Worm (Caenorhabditis elegans) whole organism, early embryonic: ENCODE data around the gene nspc-17.
"Not testable (repeated sequence)": the region's sequence is repeated elsewhere in the genome, so short reads cannot be mapped to it uniquely, and the experiment has no call there.

Experiments used
- B0310.2 ChIP-seq: sonication (generic microtip); optimal IDR thresholded peaks from 2 replicates; lab custom pipeline; 2016; ENCODE audit warnings: mild to moderate bottlenecking, missing genetic modification characterization, missing compliant biosample characterization
- F13C5.2 ChIP-seq: sonication (generic microtip); optimal IDR thresholded peaks from 2 replicates; lab custom pipeline; 2017; ENCODE audit warnings: mild to moderate bottlenecking, missing genetic modification characterization, inconsistent platforms, missing compliant biosample characterization
- aly-1 ChIP-seq: sonication (generic microtip); optimal IDR thresholded peaks from 2 replicates; lab custom pipeline; 2016; ENCODE audit warnings: missing genetic modification characterization, missing compliant biosample characterization
- ama-1 ChIP-seq: fragments of 150-350 bp; optimal IDR thresholded peaks from 2 replicates; lab custom pipeline; 2014
- ceh-13 ChIP-seq: fragments of 200-800 bp; sonication (Bioruptor generic); optimal IDR thresholded peaks from 2 replicates; lab custom pipeline; 2018; ENCODE audit warnings: mild to moderate bottlenecking, missing genetic modification characterization, missing compliant biosample characterization
- ceh-36 ChIP-seq: sonication (generic microtip); optimal IDR thresholded peaks from 2 replicates; lab custom pipeline; 2016; ENCODE audit warnings: missing genetic modification characterization, inconsistent platforms, missing compliant biosample characterization
- ets-7 ChIP-seq: sonication (generic microtip); optimal IDR thresholded peaks from 2 replicates; lab custom pipeline; 2016; ENCODE audit warnings: missing genotype, missing genetic modification characterization, missing compliant biosample characterization
- flt-1 ChIP-seq: fragments of 200-800 bp; sonication (Bioruptor generic); IDR thresholded peaks from 2 replicates; pipeline ENCODE4 v1.3.6; 2022; ENCODE audit warnings: missing genetic modification characterization, missing compliant biosample characterization
- hmbx-1 ChIP-seq: sonication (generic microtip); optimal IDR thresholded peaks from 2 replicates; lab custom pipeline; 2016; ENCODE audit warnings: mild to moderate bottlenecking, missing genetic modification characterization, missing compliant biosample characterization
- hmg-4 ChIP-seq: fragments of 200-800 bp; sonication (Bioruptor generic); optimal IDR thresholded peaks from 2 replicates; lab custom pipeline; 2018; ENCODE audit warnings: mild to moderate bottlenecking, missing genetic modification characterization, missing compliant biosample characterization
- hnd-1 ChIP-seq: sonication (generic microtip); optimal IDR thresholded peaks from 2 replicates; lab custom pipeline; 2016; ENCODE audit warnings: missing genetic modification characterization, missing compliant biosample characterization
- pes-1 ChIP-seq: fragments of 200-800 bp; sonication (Bioruptor generic); IDR thresholded peaks from 2 replicates; pipeline ENCODE4 v1.3.6; 2022; ENCODE audit warnings: missing genetic modification reagents, missing genetic modification characterization, missing compliant biosample characterization
- scrt-1 ChIP-seq: fragments of 200-800 bp; sonication (Bioruptor generic); IDR thresholded peaks from 2 replicates; pipeline ENCODE4 v1.3.6; 2022; ENCODE audit warnings: missing genetic modification characterization, missing compliant biosample characterization
- sea-1 ChIP-seq: fragments of 200-800 bp; sonication (Bioruptor generic); conservative IDR thresholded peaks from 2 replicates; pipeline ENCODE4 v1.3.6; 2022; ENCODE audit warnings: missing genetic modification characterization, missing compliant biosample characterization
- tbx-11 ChIP-seq: fragments of 200-800 bp; sonication (Bioruptor generic); IDR thresholded peaks from 2 replicates; pipeline ENCODE4 v1.3.6; 2022; ENCODE audit warnings: missing genetic modification characterization, missing compliant biosample characterization
- tbx-37 ChIP-seq: fragments of 200-800 bp; sonication (Bioruptor generic); conservative IDR thresholded peaks from 2 replicates; pipeline ENCODE4 v1.3.6; 2022; ENCODE audit warnings: missing genetic modification reagents, missing genetic modification characterization, missing compliant biosample characterization
- tra-4 ChIP-seq: sonication (generic microtip); optimal IDR thresholded peaks from 2 replicates; lab custom pipeline; 2017; ENCODE audit warnings: missing genetic modification characterization, missing compliant biosample characterization

nspc-17 gene

ce11 chrX:14534117-14534516 is 9.1 kb upstream of the nspc-17 start, which contains the start of gene T24C2.5:
Gene T24C2.5, plus strand, starts transcription at chrX:14534417.
- TF ChIP-seq ceh-13 (GFP tag; lab: Kevin White, UChicago) (no peak), scrt-1 (GFP tag; lab: Robert Waterston, UW) (no peak), tbx-37 (no peak), flt-1 (no peak), tbx-11 (GFP tag; lab: Robert Waterston, UW) (no peak), pes-1 (no peak), B0310.2 (tag; lab: Kevin White, UChicago) (no peak), hnd-1 (tag; lab: Kevin White, UChicago) (no peak), hmg-4 (no peak), ceh-36 (no peak), sea-1 (no peak), ets-7 (tag; lab: Kevin White, UChicago) (no peak), tra-4 (tag; lab: Kevin White, UChicago) (no peak), F13C5.2 (tag; lab: Kevin White, UChicago) (no peak)

- no peak for TF ChIP-seq tra-4 (tag; lab: Kevin White, UChicago)
- no peak for TF ChIP-seq ets-7 (tag; lab: Kevin White, UChicago)
- no peak for TF ChIP-seq ceh-13 (GFP tag; lab: Kevin White, UChicago)
- no peak for TF ChIP-seq pes-1
- no peak for TF ChIP-seq ama-1 (lab: Kevin White, UChicago)
- TF ChIP-seq tbx-11 (GFP tag; lab: Robert Waterston, UW) = no peak
- no peak for TF ChIP-seq F13C5.2 (tag; lab: Kevin White, UChicago)
- TF ChIP-seq hmg-4 = no peak
- TF ChIP-seq scrt-1 (GFP tag; lab: Robert Waterston, UW) = no peak
- no peak for TF ChIP-seq flt-1
- no peak for TF ChIP-seq hmbx-1
- no peak for TF ChIP-seq tbx-37
- no peak for TF ChIP-seq hnd-1 (tag; lab: Kevin White, UChicago)
- TF ChIP-seq B0310.2 (tag; lab: Kevin White, UChicago) = no peak
Observed at ce11 chrX:14530107-14530506, 5.1 kb upstream of the nspc-17 start, which contains the start of gene nspc-20. Gene nspc-20, minus strand, starts transcription at chrX:14530207.

ce11 chrX:14528399-14528798 is 3.4 kb upstream of the nspc-17 start, which contains the start of gene nspc-19:
Gene nspc-19, plus strand, starts transcription at chrX:14528699.
- not testable (repeated sequence) for TF ChIP-seq F13C5.2 (tag; lab: Kevin White, UChicago); hmg-4; ama-1 (lab: Kevin White, UChicago)

- TF ChIP-seq B0310.2 (tag; lab: Kevin White, UChicago) (no peak), ceh-36 (no peak), ama-1 (lab: Kevin White, UChicago) (no peak), tra-4 (tag; lab: Kevin White, UChicago) (no peak), flt-1 (no peak), hmbx-1 (no peak), ets-7 (tag; lab: Kevin White, UChicago) (no peak), tbx-37 (no peak), F13C5.2 (tag; lab: Kevin White, UChicago) (no peak), scrt-1 (GFP tag; lab: Robert Waterston, UW) (no peak), ceh-13 (GFP tag; lab: Kevin White, UChicago) (no peak)
Observed at ce11 chrX:14527559-14527958, 2.6 kb upstream of the nspc-17 start, which contains the start of gene nspc-18. Gene nspc-18, minus strand, starts transcription at chrX:14527659.

- TF ChIP-seq ets-7 (tag; lab: Kevin White, UChicago) = no peak
- TF ChIP-seq hnd-1 (tag; lab: Kevin White, UChicago) = no peak
- TF ChIP-seq ama-1 (lab: Kevin White, UChicago) = no peak
- TF ChIP-seq scrt-1 (GFP tag; lab: Robert Waterston, UW) = no peak
- peak; percentile 95 for TF ChIP-seq hmg-4
- peak; percentile 60 for TF ChIP-seq tbx-37
- no peak for TF ChIP-seq B0310.2 (tag; lab: Kevin White, UChicago)
- peak; percentile 8 for TF ChIP-seq ceh-36
- TF ChIP-seq tbx-11 (GFP tag; lab: Robert Waterston, UW) = no peak
- 0 out of 2 replicates have a peak, but pooled peaks have one; percentile 8 for TF ChIP-seq flt-1
- no peak for TF ChIP-seq tra-4 (tag; lab: Kevin White, UChicago)
- peak; percentile 79 for TF ChIP-seq sea-1
- TF ChIP-seq F13C5.2 (tag; lab: Kevin White, UChicago) = peak; percentile 98
- TF ChIP-seq ceh-13 (GFP tag; lab: Kevin White, UChicago) = peak; percentile 39
- no peak for TF ChIP-seq aly-1 (tag; lab: Kevin White, UChicago)
Observed at ce11 chrX:14525325-14526305, 634 bp upstream of the nspc-17 start.

- TF ChIP-seq hnd-1 (tag; lab: Kevin White, UChicago) (no peak), flt-1 (no peak), pes-1 (no peak), scrt-1 (GFP tag; lab: Robert Waterston, UW) (no peak), tbx-37 (no peak), F13C5.2 (tag; lab: Kevin White, UChicago) (no peak), sea-1 (no peak), B0310.2 (tag; lab: Kevin White, UChicago) (no peak), ceh-36 (no peak), hmbx-1 (no peak), hmg-4 (no peak), ama-1 (lab: Kevin White, UChicago) (no peak), tbx-11 (GFP tag; lab: Robert Waterston, UW) (no peak), ets-7 (tag; lab: Kevin White, UChicago) (no peak), ceh-13 (GFP tag; lab: Kevin White, UChicago) (no peak), aly-1 (tag; lab: Kevin White, UChicago) (no peak), tra-4 (tag; lab: Kevin White, UChicago) (no peak)
Observed at ce11 chrX:14523275-14523674, 1.7 kb downstream of the nspc-17 start, which contains the start of gene nspc-16. Gene nspc-16, plus strand, starts transcription at chrX:14523575.

ce11 chrX:14520463-14520862 is 4.5 kb downstream of the nspc-17 start, which contains the start of gene D1025.1:
Gene D1025.1, plus strand, starts transcription at chrX:14520763.
- TF ChIP-seq ceh-36 = no peak
- no peak for TF ChIP-seq B0310.2 (tag; lab: Kevin White, UChicago)
- TF ChIP-seq flt-1 = no peak
- TF ChIP-seq ceh-13 (GFP tag; lab: Kevin White, UChicago) = no peak
